Fruit fly (Drosophila melanogaster) whole organism, wandering third instar larva: ENCODE measurements around the gene robo2.

ENCODE experiments used
- Abd-B ChIP-seq: fragments of >200 bp; optimal IDR thresholded peaks from 2 replicates; lab custom pipeline; 2017; ENCODE audit warnings: missing biosample characterization, missing genetic modification characterization
- CG32264 ChIP-seq: fragments of 200-800 bp; sonication (Bioruptor generic); optimal IDR thresholded peaks from 2 replicates; lab custom pipeline; 2016; ENCODE audit warnings: missing biosample characterization, missing genetic modification characterization
- CG9705 ChIP-seq: fragments of 200-800 bp; sonication (Bioruptor generic); optimal IDR thresholded peaks from 2 replicates; lab custom pipeline; 2018; ENCODE audit warnings: missing biosample characterization, mild to moderate bottlenecking, missing genetic modification characterization
- CrebA ChIP-seq: fragments of 200-800 bp; sonication (Bioruptor generic); optimal IDR thresholded peaks from 2 replicates; lab custom pipeline; 2016; ENCODE audit warnings: missing biosample characterization, mild to moderate bottlenecking, missing genetic modification characterization, borderline replicate concordance
- Dfd ChIP-seq: fragments of >200 bp; optimal IDR thresholded peaks from 2 replicates; lab custom pipeline; 2017; ENCODE audit warnings: missing biosample characterization, missing genetic modification characterization
- Dif ChIP-seq: fragments of 200-275, 200-300 bp; sonication (Bioruptor generic); optimal IDR thresholded peaks from 2 replicates; lab custom pipeline; 2018; ENCODE audit warnings: missing biosample characterization, missing genetic modification characterization; ENCODE audit not compliant: partially characterized antibody
- GATAd ChIP-seq: sonication (Bioruptor generic); optimal IDR thresholded peaks from 2 replicates; lab custom pipeline; 2016; ENCODE audit warnings: missing biosample characterization, missing genetic modification characterization
- HLH106 ChIP-seq: fragments of 200-800 bp; optimal IDR thresholded peaks from 3 replicates; lab custom pipeline; 2019; ENCODE audit warnings: missing biosample characterization, mild to moderate bottlenecking, missing genetic modification characterization, moderate library complexity
- Hnf4 ChIP-seq: fragments of 200-800 bp; sonication (Bioruptor generic); optimal IDR thresholded peaks from 2 replicates; lab custom pipeline; 2016; ENCODE audit warnings: missing biosample characterization, mild to moderate bottlenecking, missing genetic modification characterization
- Hr78 ChIP-seq: fragments of >200 bp; optimal IDR thresholded peaks from 2 replicates; lab custom pipeline; 2017; ENCODE audit warnings: missing biosample characterization, missing genetic modification characterization
- Hr83 ChIP-seq: fragments of 200-300 bp; sonication (Bioruptor generic); optimal IDR thresholded peaks from 2 replicates; lab custom pipeline; 2016; ENCODE audit warnings: missing biosample characterization, mild to moderate bottlenecking, missing genetic modification characterization, moderate library complexity; ENCODE audit not compliant: poor library complexity, severe bottlenecking
- Jra ChIP-seq: sonication (Bioruptor generic); optimal IDR thresholded peaks from 2 replicates; lab custom pipeline; 2016; ENCODE audit warnings: missing biosample characterization, missing genetic modification characterization
- Mio ChIP-seq: sonication (Bioruptor generic); optimal IDR thresholded peaks from 2 replicates; lab custom pipeline; 2016; ENCODE audit warnings: missing biosample characterization, missing genetic modification characterization
- Myc ChIP-seq: fragments of >200 bp; optimal IDR thresholded peaks from 2 replicates; lab custom pipeline; 2017
- N ChIP-seq: fragments of >200 bp; optimal IDR thresholded peaks from 2 replicates; lab custom pipeline; 2018; ENCODE audit warnings: missing biosample characterization, missing external identifiers, missing genetic modification characterization
- OdsH ChIP-seq: fragments of 200-800 bp; sonication (Bioruptor generic); optimal IDR thresholded peaks from 2 replicates; lab custom pipeline; 2016; ENCODE audit warnings: missing biosample characterization, mild to moderate bottlenecking, missing genetic modification characterization
- Rel ChIP-seq, 2 experiments: fragments of 200-800 bp; sonication (Bioruptor generic) in 1 of 2; optimal IDR thresholded peaks; 2 replicates in 1 of 2; 3 replicates in 1 of 2; lab custom pipeline; 2016 to 2019; ENCODE audit warnings: mild to moderate bottlenecking in 2 of 2, missing biosample characterization in 2 of 2, missing genetic modification characterization in 2 of 2, moderate library complexity in 1 of 2
- Sp1 ChIP-seq: fragments of 200-800 bp; sonication (Bioruptor generic); optimal IDR thresholded peaks from 3 replicates; lab custom pipeline; 2019; ENCODE audit warnings: missing biosample characterization, mild to moderate bottlenecking, missing genetic modification characterization, moderate library complexity
- Vsx2 ChIP-seq: fragments of 200-300, 225-300 bp; sonication (Bioruptor generic); optimal IDR thresholded peaks from 2 replicates; lab custom pipeline; 2018; ENCODE audit warnings: missing biosample characterization, missing genetic modification characterization; ENCODE audit not compliant: partially characterized antibody
- br ChIP-seq: fragments of 200-800 bp; sonication (Bioruptor generic); optimal IDR thresholded peaks from 2 replicates; lab custom pipeline; 2016; ENCODE audit warnings: missing biosample characterization, missing genetic modification characterization
- brk ChIP-seq: fragments of 200-800 bp; sonication (Bioruptor generic); optimal IDR thresholded peaks from 2 replicates; lab custom pipeline; 2016; ENCODE audit warnings: missing biosample characterization, mild to moderate bottlenecking, missing genetic modification characterization
- dl ChIP-seq, 2 experiments: fragments of 175-275, 200-275 bp in 1 of 2; fragments of 200-275 bp in 1 of 2; sonication (Bioruptor generic); optimal IDR thresholded peaks; lab custom pipeline; 2018; ENCODE audit warnings: mild to moderate bottlenecking in 2 of 2, missing biosample characterization in 2 of 2, missing genetic modification characterization in 2 of 2, moderate library complexity in 2 of 2; ENCODE audit not compliant: partially characterized antibody in 2 of 2, insufficient read depth in 1 of 2
- dmrt93B ChIP-seq: fragments of 200-800 bp; sonication (Bioruptor generic); optimal IDR thresholded peaks from 2 replicates; lab custom pipeline; 2018; ENCODE audit warnings: missing biosample characterization, mild to moderate bottlenecking, missing genetic modification characterization
- dsf ChIP-seq: sonication (Bioruptor generic); optimal IDR thresholded peaks from 2 replicates; lab custom pipeline; 2016; ENCODE audit warnings: missing biosample characterization, missing genetic modification characterization, borderline replicate concordance
- ey ChIP-seq: fragments of 200-800 bp; sonication (Bioruptor generic); optimal IDR thresholded peaks from 2 replicates; lab custom pipeline; 2016; ENCODE audit warnings: missing biosample characterization, missing genetic modification characterization
- foxo ChIP-seq, 2 experiments: fragments of 200-800 bp; sonication (Bioruptor generic); optimal IDR thresholded peaks; 2 replicates in 1 of 2; 3 replicates in 1 of 2; lab custom pipeline; 2016 to 2017; ENCODE audit warnings: missing biosample characterization in 2 of 2, missing genetic modification characterization in 2 of 2
- fru ChIP-seq: fragments of 200-800 bp; sonication (Bioruptor generic); optimal IDR thresholded peaks from 3 replicates; lab custom pipeline; 2016; ENCODE audit warnings: missing biosample characterization, mild to moderate bottlenecking, missing genetic modification characterization
- h ChIP-seq: fragments of 200-800 bp; sonication (Bioruptor generic); optimal IDR thresholded peaks from 3 replicates; lab custom pipeline; 2016; ENCODE audit warnings: missing biosample characterization, mild to moderate bottlenecking, missing genetic modification characterization
- jim ChIP-seq: fragments of 175-275, 200-325 bp; sonication (Bioruptor generic); optimal IDR thresholded peaks from 2 replicates; lab custom pipeline; 2016; ENCODE audit warnings: missing biosample characterization, mild to moderate bottlenecking, missing genetic modification characterization
- lola ChIP-seq: fragments of >200 bp; optimal IDR thresholded peaks from 2 replicates; lab custom pipeline; 2017; ENCODE audit warnings: missing biosample characterization, missing genetic modification characterization
- pan ChIP-seq: fragments of >200 bp; optimal IDR thresholded peaks from 2 replicates; lab custom pipeline; 2017
- psq ChIP-seq: fragments of 200-800 bp; sonication (Bioruptor generic); optimal IDR thresholded peaks from 3 replicates; lab custom pipeline; 2017; ENCODE audit warnings: missing biosample characterization, mild to moderate bottlenecking, missing genetic modification characterization, moderate library complexity
- rgr ChIP-seq: fragments of 200-800 bp; sonication (Bioruptor generic); optimal IDR thresholded peaks from 3 replicates; lab custom pipeline; 2016; ENCODE audit warnings: missing biosample characterization, mild to moderate bottlenecking, missing genetic modification characterization
- sage ChIP-seq: fragments of 200-800 bp; sonication (Bioruptor generic); optimal IDR thresholded peaks from 2 replicates; lab custom pipeline; 2016; ENCODE audit warnings: missing biosample characterization, mild to moderate bottlenecking, missing genetic modification characterization
- sv ChIP-seq: fragments of 200-800 bp; sonication (Bioruptor generic); optimal IDR thresholded peaks from 3 replicates; lab custom pipeline; 2016; ENCODE audit warnings: missing biosample characterization, missing genetic modification characterization
- tai ChIP-seq: sonication (Bioruptor generic); optimal IDR thresholded peaks from 2 replicates; lab custom pipeline; 2016; ENCODE audit warnings: missing biosample characterization, missing genetic modification characterization
- usp ChIP-seq: fragments of >200 bp; optimal IDR thresholded peaks from 2 replicates; lab custom pipeline; 2017; ENCODE audit warnings: missing biosample characterization, missing genetic modification characterization
- woc ChIP-seq: sonication (Bioruptor generic); optimal IDR thresholded peaks from 2 replicates; lab custom pipeline; 2016; ENCODE audit warnings: missing biosample characterization, mild to moderate bottlenecking, missing genetic modification characterization

robo2 gene

DNA sequence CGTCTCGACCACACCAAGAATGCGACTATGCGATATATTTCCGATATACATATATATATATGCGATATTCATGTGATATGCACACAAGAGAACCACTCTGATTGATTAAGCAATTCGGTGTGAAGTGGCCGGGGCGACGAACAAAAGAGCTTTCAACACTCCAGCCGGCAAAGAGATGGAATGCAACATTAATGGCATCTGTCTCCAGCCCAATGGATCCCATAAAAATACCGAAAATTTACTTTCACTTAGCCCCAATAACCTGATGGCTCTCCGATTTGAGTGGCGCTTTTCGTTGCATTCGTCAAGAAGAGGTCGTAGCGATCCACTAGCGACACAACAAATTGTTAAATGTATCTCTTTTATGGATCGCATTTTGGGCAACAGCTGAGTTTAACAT, 26.5 kb upstream of the robo2 start:
- TF ChIP-seq sv (GFP tag; lab: Kevin White, UChicago) (no peak), h (GFP tag; lab: Kevin White, UChicago) (no peak), tai (GFP tag; lab: Kevin White, UChicago) (no peak), foxo (GFP tag; optimal IDR thresholded peaks at IDR 0.05; lab: Kevin White, UChicago) (no peak), N (GFP tag; lab: Kevin White, UChicago) (no peak), br (GFP tag; lab: Kevin White, UChicago) (no peak), Hr78 (GFP tag; lab: Kevin White, UChicago) (no peak), fru (GFP tag; lab: Kevin White, UChicago) (no peak), lola (no peak), woc (GFP tag; lab: Kevin White, UChicago) (no peak)

DNA sequence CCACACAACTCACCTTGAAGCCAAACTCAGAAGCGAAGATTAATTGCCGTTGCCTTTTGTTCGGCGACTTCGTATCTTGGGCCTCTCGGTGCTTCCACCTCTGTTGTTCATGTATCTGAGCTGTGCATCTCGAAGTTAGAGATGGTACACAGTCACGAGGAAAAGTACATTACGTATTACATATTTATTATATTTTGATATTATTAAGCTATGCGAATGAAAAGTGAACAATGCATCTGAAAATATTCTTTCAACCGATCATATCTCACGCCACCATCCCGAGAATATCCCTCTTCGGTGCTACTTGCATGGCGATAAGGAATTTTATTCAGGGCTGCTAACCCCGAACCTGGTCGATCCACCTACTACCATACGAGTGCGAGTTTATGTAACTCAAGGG, 24.8 kb upstream of the robo2 start:
- peak; percentile 80 for TF ChIP-seq ey (GFP tag; lab: Kevin White, UChicago)
- TF ChIP-seq CrebA = peak; percentile 58
- TF ChIP-seq Abd-B (GFP tag; lab: Kevin White, UChicago) = no peak
- TF ChIP-seq usp (GFP tag; lab: Kevin White, UChicago) = no peak
- TF ChIP-seq sage = peak; percentile 86
- no peak for TF ChIP-seq lola
- no peak for TF ChIP-seq sv (GFP tag; lab: Kevin White, UChicago)
- TF ChIP-seq tai (GFP tag; lab: Kevin White, UChicago) = peak; percentile 44
- peak in 1 of 2 experiments; percentile 87 for TF ChIP-seq foxo (GFP tag; optimal IDR thresholded peaks at IDR 0.05; lab: Kevin White, UChicago)
- TF ChIP-seq HLH106 = peak; percentile 88
- TF ChIP-seq Sp1 (GFP tag; lab: Kevin White, UChicago) = peak; percentile 83
- TF ChIP-seq woc (GFP tag; lab: Kevin White, UChicago) = peak; percentile 77
- TF ChIP-seq fru (GFP tag; lab: Kevin White, UChicago) = peak; percentile 82
- peak; percentile 87 for TF ChIP-seq rgr (GFP tag; lab: Kevin White, UChicago)
- peak; percentile 30 for TF ChIP-seq CG32264 (GFP tag; lab: Kevin White, UChicago)
- no peak for TF ChIP-seq Hr83 (GFP tag; lab: Kevin White, UChicago)
- no peak for TF ChIP-seq dl (GFP tag; optimal IDR thresholded peaks at IDR 0.05; lab: Kevin White, UChicago; ENCODE audit: insufficient read depth in 1 of 2, partially characterized antibody in 2 of 2)
- no peak for TF ChIP-seq Vsx2 (GFP tag; lab: Kevin White, UChicago)
- peak; percentile 83 for TF ChIP-seq CG9705 (GFP tag; lab: Kevin White, UChicago)
- TF ChIP-seq pan (lab: Kevin White, UChicago) = no peak
- TF ChIP-seq brk (GFP tag; lab: Kevin White, UChicago) = peak; percentile 71
- no peak for TF ChIP-seq Hr78 (GFP tag; lab: Kevin White, UChicago)
- TF ChIP-seq dsf (GFP tag; lab: Kevin White, UChicago) = peak; percentile 35
- TF ChIP-seq OdsH = peak; percentile 85
- TF ChIP-seq Dif = no peak
- no peak for TF ChIP-seq Mio (GFP tag; lab: Kevin White, UChicago)
- peak; percentile 81 for TF ChIP-seq psq
- TF ChIP-seq dmrt93B (GFP tag; lab: Kevin White, UChicago) = peak; percentile 68
- peak; percentile 72 for TF ChIP-seq br (GFP tag; lab: Kevin White, UChicago)
- no peak for TF ChIP-seq Dfd (GFP tag; lab: Kevin White, UChicago)
- TF ChIP-seq N (GFP tag; lab: Kevin White, UChicago) = no peak
- peak; percentile 90 for TF ChIP-seq h (GFP tag; lab: Kevin White, UChicago)
- peak; percentile 78 for TF ChIP-seq Hnf4
- TF ChIP-seq Rel (GFP tag; optimal IDR thresholded peaks at IDR 0.05; lab: Kevin White, UChicago) = peak; percentile 88
- TF ChIP-seq Rel (tag; optimal IDR thresholded peaks at IDR 0.05; lab: Kevin White, UChicago) = peak; percentile 79
- TF ChIP-seq Myc (lab: Kevin White, UChicago) = no peak
- TF ChIP-seq jim (GFP tag; lab: Kevin White, UChicago) = no peak
- TF ChIP-seq GATAd = no peak
- peak; percentile 42 for TF ChIP-seq Jra (GFP tag; lab: Kevin White, UChicago)
- TF ChIP-seq, all 38 proteins: peak for 22
